Worm (Caenorhabditis elegans) whole organism, young adult: ENCODE results near the gene F35C8.8.

ENCODE experiments used
- B0019.2 ChIP-seq: fragments of 200-800 bp; sonication (Bioruptor generic); conservative IDR thresholded peaks from 2 replicates; pipeline ENCODE4 v1.3.6; 2022; ENCODE audit warnings: missing genetic modification reagents, missing genetic modification characterization, missing compliant biosample characterization
- B0336.3 ChIP-seq: fragments of 200-800 bp; sonication (Bioruptor generic); IDR thresholded peaks from 2 replicates; pipeline ENCODE4 v1.3.6; 2022; ENCODE audit warnings: missing genetic modification characterization, missing compliant biosample characterization
- F37B4.10 ChIP-seq: fragments of 200-800 bp; sonication (Bioruptor generic); IDR thresholded peaks from 2 replicates; pipeline ENCODE4 v1.3.6; 2022; ENCODE audit warnings: missing genetic modification characterization, missing compliant biosample characterization
- F49E8.2 ChIP-seq: sonication (generic microtip); optimal IDR thresholded peaks from 3 replicates; lab custom pipeline; 2017; ENCODE audit warnings: missing genetic modification characterization, mild to moderate bottlenecking, missing compliant biosample characterization, antibody characterized with exemption, moderate library complexity; ENCODE audit not compliant: insufficient read depth
- F52B5.7 ChIP-seq: sonication (generic microtip); optimal IDR thresholded peaks from 2 replicates; lab custom pipeline; 2016; ENCODE audit warnings: mild to moderate bottlenecking, missing genetic modification characterization, missing compliant biosample characterization
- K11D2.4 ChIP-seq: fragments of 200-800 bp; sonication (Bioruptor generic); IDR thresholded peaks from 2 replicates; pipeline ENCODE4 v1.3.6; 2022; ENCODE audit warnings: missing genetic modification reagents, missing genetic modification characterization, missing compliant biosample characterization
- K12H6.12 ChIP-seq: fragments of 200-800 bp; sonication (Bioruptor generic); optimal IDR thresholded peaks from 2 replicates; lab custom pipeline; 2018; ENCODE audit warnings: mild to moderate bottlenecking, missing genetic modification characterization, missing compliant biosample characterization
- Y53F4B.3 ChIP-seq: fragments of 200-800 bp; sonication (Bioruptor generic); IDR thresholded peaks from 2 replicates; pipeline ENCODE4 v1.3.6; 2022; ENCODE audit warnings: missing genetic modification reagents, missing genetic modification characterization, missing compliant biosample characterization
- Y95B8A.8 ChIP-seq: fragments of 200-800 bp; sonication (Bioruptor generic); IDR thresholded peaks from 2 replicates; pipeline ENCODE4 v1.3.6; 2022; ENCODE audit warnings: missing genetic modification reagents, missing genetic modification characterization, missing compliant biosample characterization
- atf-7 ChIP-seq: sonication (generic microtip); optimal IDR thresholded peaks from 2 replicates; lab custom pipeline; 2017; ENCODE audit warnings: mild to moderate bottlenecking, missing genetic modification characterization, missing compliant biosample characterization
- attf-5 ChIP-seq: fragments of 200-800 bp; sonication (Bioruptor generic); optimal IDR thresholded peaks from 2 replicates; lab custom pipeline; 2018; ENCODE audit warnings: mild to moderate bottlenecking, missing genetic modification characterization, missing compliant biosample characterization
- ccch-3 ChIP-seq: fragments of 200-800 bp; sonication (Bioruptor generic); optimal IDR thresholded peaks from 2 replicates; lab custom pipeline; 2018; ENCODE audit warnings: mild to moderate bottlenecking, missing genetic modification characterization, missing compliant biosample characterization
- cebp-1 ChIP-seq, 2 experiments: fragments of 200-800 bp in 1 of 2; sonication (Bioruptor generic) in 1 of 2; sonication (generic microtip) in 1 of 2; IDR thresholded peaks in 1 of 2; optimal IDR thresholded peaks in 1 of 2; 2 replicates each; pipeline versions ENCODE4 v1.3.6 to Lab custom; 2017 to 2022; ENCODE audit warnings: missing compliant biosample characterization in 2 of 2, missing genetic modification characterization in 2 of 2, mild to moderate bottlenecking in 1 of 2, missing genetic modification reagents in 1 of 2, moderate library complexity in 1 of 2
- ceh-27 ChIP-seq: fragments of 200-800 bp; sonication (Bioruptor generic); optimal IDR thresholded peaks from 2 replicates; lab custom pipeline; 2018; ENCODE audit warnings: mild to moderate bottlenecking, missing genetic modification characterization, moderate library complexity, missing compliant biosample characterization
- ceh-58 ChIP-seq: fragments of 200-800 bp; sonication (Bioruptor generic); IDR thresholded peaks from 2 replicates; pipeline ENCODE4 v1.3.6; 2022; ENCODE audit warnings: missing genetic modification characterization, missing compliant biosample characterization
- chd-7 ChIP-seq: sonication (generic microtip); optimal IDR thresholded peaks from 2 replicates; lab custom pipeline; 2016; ENCODE audit warnings: mild to moderate bottlenecking, missing genetic modification characterization, moderate library complexity, missing compliant biosample characterization
- dox-1 ChIP-seq: fragments of 200-800 bp; sonication (Bioruptor generic); IDR thresholded peaks from 2 replicates; pipeline ENCODE4 v1.3.6; 2022; ENCODE audit warnings: missing genetic modification reagents, missing genetic modification characterization, missing compliant biosample characterization
- egrh-3 ChIP-seq: fragments of 200-800 bp; sonication (Bioruptor generic); IDR thresholded peaks from 2 replicates; pipeline ENCODE4 v1.3.6; 2022; ENCODE audit warnings: missing genetic modification reagents, missing genetic modification characterization, missing compliant biosample characterization
- ekl-4 ChIP-seq: fragments of 200-800 bp; sonication (Bioruptor generic); IDR thresholded peaks from 2 replicates; pipeline ENCODE4 v1.3.6; 2022; ENCODE audit warnings: missing genetic modification reagents, missing genetic modification characterization, missing compliant biosample characterization
- ets-4 ChIP-seq: fragments of 200-800 bp; sonication (Bioruptor generic); optimal IDR thresholded peaks from 2 replicates; lab custom pipeline; 2018; ENCODE audit warnings: mild to moderate bottlenecking, missing genetic modification characterization, missing compliant biosample characterization
- fkh-3 ChIP-seq: sonication (generic microtip); optimal IDR thresholded peaks from 2 replicates; lab custom pipeline; 2016; ENCODE audit warnings: mild to moderate bottlenecking, missing genetic modification characterization, missing compliant biosample characterization
- gei-17 ChIP-seq: fragments of 200-800 bp; sonication (Bioruptor generic); optimal IDR thresholded peaks from 2 replicates; lab custom pipeline; 2018; ENCODE audit warnings: mild to moderate bottlenecking, missing genetic modification characterization, missing compliant biosample characterization
- hsf-1 ChIP-seq: fragments of 200-800 bp; sonication (Bioruptor generic); IDR thresholded peaks from 2 replicates; pipeline ENCODE4 v1.3.6; 2022; ENCODE audit warnings: missing genetic modification reagents, missing genetic modification characterization, missing compliant biosample characterization
- lin-26 ChIP-seq: fragments of 200-800 bp; sonication (Bioruptor generic); IDR thresholded peaks from 2 replicates; pipeline ENCODE4 v1.3.6; 2022; ENCODE audit warnings: missing genetic modification reagents, missing genetic modification characterization, missing compliant biosample characterization
- lin-40 ChIP-seq: sonication (generic microtip); optimal IDR thresholded peaks from 2 replicates; lab custom pipeline; 2016; ENCODE audit warnings: missing genetic modification characterization, mild to moderate bottlenecking, missing compliant biosample characterization, missing genotype, missing genetic modification reagents
- lin-54 ChIP-seq: fragments of 200-800 bp; sonication (Bioruptor generic); optimal IDR thresholded peaks from 2 replicates; lab custom pipeline; 2018; ENCODE audit warnings: mild to moderate bottlenecking, missing genetic modification characterization, missing compliant biosample characterization
- lsy-27 ChIP-seq: sonication (generic microtip); optimal IDR thresholded peaks from 2 replicates; lab custom pipeline; 2017; ENCODE audit warnings: missing genetic modification characterization, mild to moderate bottlenecking, missing compliant biosample characterization, antibody characterized with exemption, missing genotype, borderline replicate concordance; ENCODE audit not compliant: insufficient read depth
- madf-3 ChIP-seq: fragments of 200-800 bp; sonication (Bioruptor generic); IDR thresholded peaks from 2 replicates; pipeline ENCODE4 v1.3.6; 2022; ENCODE audit warnings: missing genetic modification reagents, missing genetic modification characterization, missing compliant biosample characterization
- madf-6 ChIP-seq: fragments of 200-800 bp; sonication (Bioruptor generic); IDR thresholded peaks from 2 replicates; pipeline ENCODE4 v1.3.6; 2022; ENCODE audit warnings: missing genetic modification reagents, missing genetic modification characterization, missing compliant biosample characterization
- nfyb-1 ChIP-seq: fragments of 200-800 bp; sonication (Bioruptor generic); IDR thresholded peaks from 2 replicates; pipeline ENCODE4 v1.3.6; 2022; ENCODE audit warnings: missing genetic modification reagents, missing genetic modification characterization, missing compliant biosample characterization
- nhr-120 ChIP-seq: fragments of 200-800 bp; sonication (Bioruptor generic); IDR thresholded peaks from 2 replicates; pipeline ENCODE4 v1.3.6; 2022; ENCODE audit warnings: missing genetic modification characterization, missing compliant biosample characterization
- nhr-27 ChIP-seq: fragments of 200-800 bp; sonication (Bioruptor generic); optimal IDR thresholded peaks from 2 replicates; lab custom pipeline; 2018; ENCODE audit warnings: mild to moderate bottlenecking, missing genetic modification characterization, moderate library complexity, missing compliant biosample characterization
- nhr-80 ChIP-seq: sonication (generic microtip); optimal IDR thresholded peaks from 2 replicates; lab custom pipeline; 2016; ENCODE audit warnings: missing genetic modification characterization, missing compliant biosample characterization
- snpc-3.4 ChIP-seq: sonication (generic microtip); optimal IDR thresholded peaks from 2 replicates; lab custom pipeline; 2017; ENCODE audit warnings: missing genetic modification characterization, mild to moderate bottlenecking, missing compliant biosample characterization, antibody characterized with exemption, moderate library complexity, missing genotype, missing genetic modification reagents
- snpc-4 ChIP-seq, 5 experiments: fragments of 150-350 bp in 1 of 5; sonication (generic microtip) in 4 of 5; optimal IDR thresholded peaks; 2 replicates each; lab custom pipeline; 2014 to 2018; ENCODE audit warnings: missing genetic modification characterization in 5 of 5, missing biosample characterization in 3 of 5, antibody characterized with exemption in 2 of 5, mild to moderate bottlenecking in 2 of 5, missing compliant biosample characterization in 2 of 5, missing genotype in 2 of 5, moderate library complexity in 2 of 5, missing genetic modification reagents in 1 of 5
- unc-130 ChIP-seq: sonication (generic microtip); optimal IDR thresholded peaks from 2 replicates; lab custom pipeline; 2016; ENCODE audit warnings: missing genetic modification reagents, missing genetic modification characterization, missing compliant biosample characterization
- unc-62 ChIP-seq: fragments of 150-350 bp; optimal IDR thresholded peaks from 2 replicates; lab custom pipeline; 2014; ENCODE audit warnings: missing biosample characterization, missing genetic modification reagents, missing genetic modification characterization
- xnd-1 ChIP-seq: sonication (generic microtip); optimal IDR thresholded peaks from 2 replicates; lab custom pipeline; 2016; ENCODE audit warnings: missing genotype, missing genetic modification reagents, missing genetic modification characterization, missing compliant biosample characterization
- zfh-2 ChIP-seq: fragments of 200-800 bp; sonication (Bioruptor generic); conservative IDR thresholded peaks from 2 replicates; pipeline ENCODE4 v1.3.6; 2022; ENCODE audit warnings: missing genetic modification reagents, missing genetic modification characterization, missing compliant biosample characterization
- ztf-26 ChIP-seq: sonication (generic microtip); optimal IDR thresholded peaks from 2 replicates; lab custom pipeline; 2017; ENCODE audit warnings: missing genetic modification characterization, missing compliant biosample characterization

Gene F35C8.8

DNA sequence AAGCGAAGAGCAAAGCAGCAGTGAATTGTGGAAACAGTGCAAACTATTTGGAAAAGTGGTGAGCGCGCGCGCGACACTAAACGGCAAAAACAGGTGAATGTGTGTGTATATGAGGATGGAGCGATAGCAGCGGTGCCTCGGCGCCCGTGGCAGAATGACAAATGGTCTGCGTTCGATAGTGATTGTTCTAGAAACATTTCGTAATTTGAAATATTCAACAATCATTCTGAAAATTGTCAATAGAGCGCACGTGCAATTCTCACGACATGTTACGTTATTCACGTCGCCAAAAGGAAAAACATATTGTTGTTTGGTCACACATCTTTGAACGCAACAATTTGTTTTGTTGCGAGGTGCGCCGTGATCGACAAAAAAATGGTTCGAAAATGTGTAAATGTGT, 17.2 kb downstream of the F35C8.8 start:
- TF ChIP-seq snpc-4 (GFP tag; optimal IDR thresholded peaks at IDR 0.05; lab: Kevin White, UChicago) (no peak), snpc-4 (tag; optimal IDR thresholded peaks at IDR 0.05; lab: Kevin White, UChicago) (peak in 1 of 4 experiments; percentile 38), attf-5 (GFP tag; lab: Kevin White, UChicago) (peak; percentile 15), lin-54 (GFP tag; lab: Kevin White, UChicago) (no peak), madf-6 (GFP tag; lab: Robert Waterston, UW) (no peak), cebp-1 (GFP tag; IDR thresholded peaks at IDR 0.05; lab: Robert Waterston, UW) (peak; percentile 71), cebp-1 (tag; optimal IDR thresholded peaks at IDR 0.05; lab: Kevin White, UChicago) (peak; percentile 89), B0336.3 (peak; percentile 60), nhr-80 (tag; lab: Kevin White, UChicago) (peak; percentile 61), ztf-26 (tag; lab: Kevin White, UChicago) (no peak), lin-40 (tag; lab: Kevin White, UChicago) (peak; percentile 14), Y53F4B.3 (GFP tag; lab: Robert Waterston, UW) (no peak)

DNA sequence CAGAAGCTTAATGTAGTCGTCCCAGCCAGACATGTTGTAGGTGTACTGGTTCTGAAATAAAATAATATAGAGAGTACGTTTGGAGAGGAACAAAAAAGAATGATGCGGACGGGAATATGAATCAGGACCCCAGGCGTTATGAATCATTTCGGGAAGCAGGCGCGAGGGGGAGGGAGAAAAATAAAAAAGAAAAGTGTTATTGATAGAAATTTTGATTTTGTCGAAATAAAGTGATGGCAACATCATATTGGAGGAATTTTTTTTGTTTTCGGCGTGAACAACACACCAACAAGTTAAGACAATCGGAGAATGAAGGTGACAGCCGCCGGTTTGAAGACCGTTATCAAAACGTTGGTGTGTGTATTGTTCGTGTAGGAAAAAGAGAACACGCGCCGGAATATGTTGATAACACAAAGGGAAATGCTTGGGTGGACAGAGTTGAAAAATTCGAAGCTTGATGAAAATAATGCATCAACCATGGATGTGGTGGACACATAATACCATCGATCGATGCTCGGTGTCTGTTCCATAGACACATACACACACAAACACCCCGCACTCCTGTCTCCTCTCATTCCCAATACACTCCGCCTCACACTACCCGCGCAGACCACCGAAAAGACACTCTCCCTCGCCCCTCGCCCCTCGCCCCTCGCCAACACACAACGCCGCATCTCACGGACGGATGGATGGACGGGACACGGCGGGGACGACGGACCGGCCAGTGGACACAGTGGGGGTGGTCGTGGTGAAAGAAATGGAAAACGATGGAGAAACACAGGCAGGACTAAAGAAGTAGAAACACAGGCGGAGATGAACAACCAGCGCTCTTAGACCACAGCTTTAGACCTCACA, 18.2 kb downstream of the F35C8.8 start, which contains the start of gene pfn-2:
pfn-2 (minus strand) TSS at position 51 of the 855 bp plus-strand sequence.
- no peak for TF ChIP-seq nhr-120 (GFP tag; lab: Robert Waterston, UW)
- peak; percentile 13 for TF ChIP-seq K12H6.12 (tag; lab: Kevin White, UChicago)
- no peak for TF ChIP-seq fkh-3
- peak; percentile 69 for TF ChIP-seq nfyb-1 (GFP tag; lab: Robert Waterston, UW)
- no peak for TF ChIP-seq madf-3 (GFP tag; lab: Robert Waterston, UW)
- TF ChIP-seq atf-7 (tag; lab: Kevin White, UChicago): no peak
- TF ChIP-seq F37B4.10 (GFP tag; lab: Robert Waterston, UW): 0 out of 2 replicates have a peak, but pooled peaks have one; percentile 77
- TF ChIP-seq dox-1: peak; percentile 58; the same call in 1 of the 2 replicates
- TF ChIP-seq B0019.2 (GFP tag; lab: Robert Waterston, UW): no peak
- TF ChIP-seq ccch-3 (GFP tag; lab: Kevin White, UChicago): no peak
- TF ChIP-seq unc-130 (GFP tag; lab: Kevin White, UChicago): no peak
- peak; percentile 79 for TF ChIP-seq nhr-80 (tag; lab: Kevin White, UChicago)
- no peak for TF ChIP-seq unc-62 (GFP tag; lab: Kevin White, UChicago)
- TF ChIP-seq lsy-27: no peak
- TF ChIP-seq ets-4 (GFP tag; lab: Kevin White, UChicago): peak; percentile 28
- no peak for TF ChIP-seq Y95B8A.8 (GFP tag; lab: Robert Waterston, UW)
- peak; percentile 40 for TF ChIP-seq chd-7
- TF ChIP-seq madf-6 (GFP tag; lab: Robert Waterston, UW): no peak
- TF ChIP-seq xnd-1 (tag; lab: Kevin White, UChicago): no peak
- 0 out of 2 replicates have a peak, but pooled peaks have one; percentile 49 for TF ChIP-seq ceh-58
- TF ChIP-seq lin-26: no peak
- TF ChIP-seq gei-17 (GFP tag; lab: Kevin White, UChicago): peak; percentile 53
- TF ChIP-seq hsf-1: no peak
- no peak for TF ChIP-seq ztf-26 (tag; lab: Kevin White, UChicago)
- TF ChIP-seq egrh-3: peak; percentile 83; the same call in 1 of the 2 replicates
- TF ChIP-seq F49E8.2: no peak
- TF ChIP-seq F52B5.7 (tag; lab: Kevin White, UChicago): peak; percentile 16
- peak; percentile 37 for TF ChIP-seq ceh-27
- TF ChIP-seq cebp-1 (GFP tag; IDR thresholded peaks at IDR 0.05; lab: Robert Waterston, UW): no peak
- TF ChIP-seq cebp-1 (tag; optimal IDR thresholded peaks at IDR 0.05; lab: Kevin White, UChicago): peak; percentile 48
- TF ChIP-seq ekl-4: 0 out of 2 replicates have a peak, but pooled peaks have one; percentile 35
- no peak for TF ChIP-seq snpc-3.4
- TF ChIP-seq zfh-2 (GFP tag; lab: Robert Waterston, UW): peak; percentile 98
- no peak for TF ChIP-seq nhr-27 (tag; lab: Kevin White, UChicago)
- peak; percentile 8 for TF ChIP-seq attf-5 (GFP tag; lab: Kevin White, UChicago)
- no peak for TF ChIP-seq K11D2.4 (GFP tag; lab: Robert Waterston, UW)
